Fruit fly (Drosophila melanogaster) whole organism, embryonic: Measurements from ENCODE around the gene dmrt93B.

Source experiments
- CG11085 ChIP-seq: fragments of 200-800 bp; sonication (Bioruptor generic); IDR thresholded peaks from 2 replicates; pipeline ENCODE4 v1.3.6; 2022; ENCODE audit warnings: missing biosample characterization, missing genetic modification characterization
- CG13424 ChIP-seq: fragments of 200-800 bp; sonication (Bioruptor generic); optimal IDR thresholded peaks from 2 replicates; lab custom pipeline; 2019; ENCODE audit warnings: missing biosample characterization, mild to moderate bottlenecking, missing genetic modification characterization, moderate library complexity
- CG31365 ChIP-seq: fragments of 200-800 bp; sonication (Bioruptor generic); optimal IDR thresholded peaks from 2 replicates; lab custom pipeline; 2018; ENCODE audit warnings: missing biosample characterization, mild to moderate bottlenecking, missing genetic modification characterization
- CG32532 ChIP-seq: fragments of 200-800 bp; sonication (Bioruptor generic); IDR thresholded peaks from 2 replicates; pipeline ENCODE4 v1.3.6; 2022; ENCODE audit warnings: missing biosample characterization, missing genetic modification characterization
- CG4730 ChIP-seq: fragments of 200-800 bp; sonication (Bioruptor generic); IDR thresholded peaks from 2 replicates; pipeline ENCODE4 v1.3.6; 2022; ENCODE audit warnings: missing biosample characterization, missing genetic modification characterization
- D19B ChIP-seq: fragments of 200-800 bp; sonication (Bioruptor generic); optimal IDR thresholded peaks from 2 replicates; lab custom pipeline; 2017; ENCODE audit warnings: missing biosample characterization, mild to moderate bottlenecking, missing genetic modification characterization
- Tbp ChIP-seq: fragments of >200 bp; optimal IDR thresholded peaks from 2 replicates; lab custom pipeline; 2018; ENCODE audit warnings: missing biosample characterization, missing genetic modification characterization
- ham ChIP-seq: fragments of 200-800 bp; sonication (Bioruptor generic); IDR thresholded peaks from 2 replicates; pipeline ENCODE4 v1.3.6; 2022; ENCODE audit warnings: missing biosample characterization, missing genetic modification characterization
- hth ChIP-seq: fragments of >200 bp; optimal IDR thresholded peaks from 2 replicates; lab custom pipeline; 2017; ENCODE audit warnings: inconsistent platforms
- ind ChIP-seq: fragments of 200-800 bp; sonication (Bioruptor generic); optimal IDR thresholded peaks from 3 replicates; lab custom pipeline; 2016; ENCODE audit warnings: missing biosample characterization, missing genetic modification characterization
- phol ChIP-seq: fragments of 200-800 bp; sonication (Bioruptor generic); optimal IDR thresholded peaks from 3 replicates; lab custom pipeline; 2018; ENCODE audit warnings: missing biosample characterization, mild to moderate bottlenecking, missing genetic modification characterization, moderate library complexity
- sd ChIP-seq: fragments of 200-800 bp; sonication (Bioruptor generic); optimal IDR thresholded peaks from 3 replicates; lab custom pipeline; 2018; ENCODE audit warnings: missing biosample characterization, mild to moderate bottlenecking, missing genetic modification characterization, moderate library complexity
- tup ChIP-seq: fragments of 200-800 bp; sonication (Bioruptor generic); optimal IDR thresholded peaks from 2 replicates; lab custom pipeline; 2016; ENCODE audit warnings: missing biosample characterization, mild to moderate bottlenecking, missing genetic modification characterization, moderate library complexity

- no peak for TF ChIP-seq ham (GFP tag; lab: Robert Waterston, UW)
- TF ChIP-seq CG32532 (GFP tag; lab: Robert Waterston, UW), result no peak
- TF ChIP-seq CG31365, result no peak
- TF ChIP-seq D19B (GFP tag; lab: Kevin White, UChicago), result no peak
- TF ChIP-seq CG11085 (GFP tag; lab: Robert Waterston, UW), result no peak
- TF ChIP-seq ind (GFP tag; lab: Kevin White, UChicago), result no peak
- no peak for TF ChIP-seq phol
- TF ChIP-seq sd (tag; lab: Kevin White, UChicago), result no peak
- no peak for TF ChIP-seq tup (GFP tag; lab: Kevin White, UChicago)
- no peak for TF ChIP-seq CG4730 (GFP tag; lab: Robert Waterston, UW)
- no peak for TF ChIP-seq CG13424
- no peak for TF ChIP-seq Tbp (GFP tag; lab: Kevin White, UChicago)
- TF ChIP-seq hth (lab: Kevin White, UChicago), result no peak
Observed at dm6 chr3R:21057519-21057918, 16.3 kb upstream of the dmrt93B start.
